Worm (Caenorhabditis elegans) whole organism, young adult: ENCODE results near the gene paqr-3.
"Not testable (repeated sequence)": the region's sequence is repeated elsewhere in the genome, so short reads cannot be mapped to it uniquely, and the experiment has no call there.

Source experiments
- B0261.1 ChIP-seq: sonication (generic microtip); optimal IDR thresholded peaks from 2 replicates; lab custom pipeline; 2016; ENCODE audit warnings: mild to moderate bottlenecking, missing genetic modification characterization, moderate library complexity, missing compliant biosample characterization
- F22D6.2 ChIP-seq: sonication (generic microtip); optimal IDR thresholded peaks from 2 replicates; lab custom pipeline; 2016; ENCODE audit warnings: mild to moderate bottlenecking, missing genetic modification characterization, missing compliant biosample characterization
- F33H1.4 ChIP-seq: fragments of 200-800 bp; sonication (Bioruptor generic); IDR thresholded peaks from 2 replicates; pipeline ENCODE4 v1.3.6; 2022; ENCODE audit warnings: missing genetic modification reagents, missing genetic modification characterization, missing compliant biosample characterization
- F52B5.7 ChIP-seq: sonication (generic microtip); optimal IDR thresholded peaks from 2 replicates; lab custom pipeline; 2016; ENCODE audit warnings: mild to moderate bottlenecking, missing genetic modification characterization, missing compliant biosample characterization
- F57A8.1 ChIP-seq: fragments of 200-800 bp; sonication (Bioruptor generic); optimal IDR thresholded peaks from 2 replicates; lab custom pipeline; 2018; ENCODE audit warnings: mild to moderate bottlenecking, missing genetic modification characterization, moderate library complexity, missing compliant biosample characterization
- F57C9.4 ChIP-seq: sonication (generic microtip); optimal IDR thresholded peaks from 2 replicates; lab custom pipeline; 2017; ENCODE audit warnings: mild to moderate bottlenecking, missing genetic modification characterization, missing compliant biosample characterization
- K12H6.12 ChIP-seq: fragments of 200-800 bp; sonication (Bioruptor generic); optimal IDR thresholded peaks from 2 replicates; lab custom pipeline; 2018; ENCODE audit warnings: mild to moderate bottlenecking, missing genetic modification characterization, missing compliant biosample characterization
- ZK185.1 ChIP-seq: sonication (generic microtip); optimal IDR thresholded peaks from 2 replicates; lab custom pipeline; 2016; ENCODE audit warnings: mild to moderate bottlenecking, missing genetic modification characterization, missing compliant biosample characterization; ENCODE audit not compliant: poor library complexity, severe bottlenecking
- akir-1 ChIP-seq: fragments of 200-800 bp; sonication (Bioruptor generic); optimal IDR thresholded peaks from 2 replicates; lab custom pipeline; 2018; ENCODE audit warnings: mild to moderate bottlenecking, missing genetic modification characterization, moderate library complexity, missing compliant biosample characterization
- aptf-2 ChIP-seq: fragments of 200-800 bp; sonication (Bioruptor generic); conservative IDR thresholded peaks from 2 replicates; pipeline ENCODE4 v1.3.6; 2022; ENCODE audit warnings: missing genetic modification reagents, missing genetic modification characterization, missing compliant biosample characterization
- aptf-3 ChIP-seq: fragments of 200-800 bp; sonication (Bioruptor generic); IDR thresholded peaks from 2 replicates; pipeline ENCODE4 v1.3.6; 2022; ENCODE audit warnings: missing genetic modification characterization, missing compliant biosample characterization
- athp-1 ChIP-seq: sonication (generic microtip); optimal IDR thresholded peaks from 2 replicates; lab custom pipeline; 2017; ENCODE audit warnings: mild to moderate bottlenecking, missing genetic modification characterization, missing compliant biosample characterization
- attf-5 ChIP-seq: fragments of 200-800 bp; sonication (Bioruptor generic); optimal IDR thresholded peaks from 2 replicates; lab custom pipeline; 2018; ENCODE audit warnings: mild to moderate bottlenecking, missing genetic modification characterization, missing compliant biosample characterization
- attf-6 ChIP-seq: fragments of 200-800 bp; sonication (Bioruptor generic); IDR thresholded peaks from 2 replicates; pipeline ENCODE4 v1.3.6; 2022; ENCODE audit warnings: missing genetic modification reagents, missing genetic modification characterization, missing compliant biosample characterization
- egl-44 ChIP-seq: fragments of 200-800 bp; sonication (Bioruptor generic); IDR thresholded peaks from 2 replicates; pipeline ENCODE4 v1.3.6; 2022; ENCODE audit warnings: missing genetic modification reagents, missing genetic modification characterization, missing compliant biosample characterization
- gei-17 ChIP-seq: fragments of 200-800 bp; sonication (Bioruptor generic); optimal IDR thresholded peaks from 2 replicates; lab custom pipeline; 2018; ENCODE audit warnings: mild to moderate bottlenecking, missing genetic modification characterization, missing compliant biosample characterization
- lin-40 ChIP-seq: sonication (generic microtip); optimal IDR thresholded peaks from 2 replicates; lab custom pipeline; 2016; ENCODE audit warnings: missing genetic modification characterization, mild to moderate bottlenecking, missing compliant biosample characterization, missing genotype, missing genetic modification reagents
- lir-1 ChIP-seq: fragments of 200-800 bp; sonication (Bioruptor generic); conservative IDR thresholded peaks from 2 replicates; pipeline ENCODE4 v1.3.6; 2022; ENCODE audit warnings: missing genetic modification reagents, missing genetic modification characterization, missing compliant biosample characterization
- lsl-1 ChIP-seq: fragments of 200-800 bp; sonication (Bioruptor generic); optimal IDR thresholded peaks from 2 replicates; lab custom pipeline; 2018; ENCODE audit warnings: mild to moderate bottlenecking, missing genetic modification characterization, moderate library complexity, missing compliant biosample characterization
- madf-8 ChIP-seq: fragments of 200-800 bp; sonication (Bioruptor generic); conservative IDR thresholded peaks from 2 replicates; pipeline ENCODE4 v1.3.6; 2022; ENCODE audit warnings: missing genetic modification reagents, missing genetic modification characterization, missing compliant biosample characterization
- mcd-1 ChIP-seq: fragments of 200-800 bp; sonication (Bioruptor generic); IDR thresholded peaks from 2 replicates; pipeline ENCODE4 v1.3.6; 2022; ENCODE audit warnings: missing genetic modification reagents, missing genetic modification characterization, missing compliant biosample characterization
- mel-28 ChIP-seq: sonication (generic microtip); optimal IDR thresholded peaks from 2 replicates; lab custom pipeline; 2016; ENCODE audit warnings: borderline replicate concordance, mild to moderate bottlenecking, missing genetic modification characterization, missing compliant biosample characterization
- nfya-1 ChIP-seq: sonication (generic microtip); optimal IDR thresholded peaks from 2 replicates; lab custom pipeline; 2017; ENCODE audit warnings: antibody characterized with exemption, missing compliant biosample characterization, missing genetic modification characterization, borderline replicate concordance; ENCODE audit not compliant: insufficient read depth
- nhr-27 ChIP-seq: fragments of 200-800 bp; sonication (Bioruptor generic); optimal IDR thresholded peaks from 2 replicates; lab custom pipeline; 2018; ENCODE audit warnings: mild to moderate bottlenecking, missing genetic modification characterization, moderate library complexity, missing compliant biosample characterization
- rpc-1 ChIP-seq, 2 experiments: fragments of 150-350 bp in 1 of 2; sonication (generic microtip) in 1 of 2; optimal IDR thresholded peaks; 2 replicates each; lab custom pipeline; 2014 to 2018; ENCODE audit warnings: missing biosample characterization in 1 of 2, missing genetic modification characterization in 1 of 2, missing genetic modification reagents in 1 of 2, missing genotype in 1 of 2
- snpc-3.4 ChIP-seq: sonication (generic microtip); optimal IDR thresholded peaks from 2 replicates; lab custom pipeline; 2017; ENCODE audit warnings: missing genetic modification characterization, mild to moderate bottlenecking, missing compliant biosample characterization, antibody characterized with exemption, moderate library complexity, missing genotype, missing genetic modification reagents
- snpc-4 ChIP-seq, 5 experiments: fragments of 150-350 bp in 1 of 5; sonication (generic microtip) in 4 of 5; optimal IDR thresholded peaks; 2 replicates each; lab custom pipeline; 2014 to 2018; ENCODE audit warnings: missing genetic modification characterization in 5 of 5, missing biosample characterization in 3 of 5, antibody characterized with exemption in 2 of 5, mild to moderate bottlenecking in 2 of 5, missing compliant biosample characterization in 2 of 5, missing genotype in 2 of 5, moderate library complexity in 2 of 5, missing genetic modification reagents in 1 of 5
- somi-1 ChIP-seq: fragments of 200-800 bp; sonication (Bioruptor generic); optimal IDR thresholded peaks from 2 replicates; lab custom pipeline; 2018; ENCODE audit warnings: mild to moderate bottlenecking, missing genetic modification characterization, missing compliant biosample characterization
- unc-130 ChIP-seq: sonication (generic microtip); optimal IDR thresholded peaks from 2 replicates; lab custom pipeline; 2016; ENCODE audit warnings: missing genetic modification reagents, missing genetic modification characterization, missing compliant biosample characterization
- ztf-6 ChIP-seq: fragments of 200-800 bp; sonication (Bioruptor generic); IDR thresholded peaks from 2 replicates; pipeline ENCODE4 v1.3.6; 2022; ENCODE audit warnings: missing genetic modification reagents, missing genetic modification characterization, missing compliant biosample characterization

The paqr-3 gene

DNA sequence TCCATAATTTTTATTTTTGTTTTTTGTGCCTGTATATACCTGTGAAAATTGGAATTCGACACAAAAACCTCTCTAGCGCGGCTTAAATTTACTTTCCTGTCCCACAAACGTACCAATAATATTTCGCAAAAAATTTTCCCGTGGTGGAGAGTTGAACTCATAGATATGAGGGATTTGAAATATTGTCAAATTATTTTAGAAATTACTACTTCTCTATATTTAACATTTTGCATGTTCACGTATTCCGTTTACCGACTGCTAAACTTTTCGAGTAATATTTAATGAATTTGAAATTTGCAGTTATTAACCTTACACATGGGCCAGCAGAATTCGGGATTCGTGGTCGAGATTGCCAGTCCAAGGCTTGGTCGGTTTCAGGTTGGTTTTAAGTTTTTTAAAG is 9.7 kb downstream of the paqr-3 start, which contains the start of gene Y67A10A.7:
Gene Y67A10A.7 (plus strand): TSS at position 301 of the 400 bp plus-strand sequence.
- TF ChIP-seq snpc-4 (GFP tag; optimal IDR thresholded peaks at IDR 0.05; lab: Kevin White, UChicago), result not testable (repeated sequence)
- peak in 1 of 4 experiments; percentile 17 for TF ChIP-seq snpc-4 (tag; optimal IDR thresholded peaks at IDR 0.05; lab: Kevin White, UChicago)
- TF ChIP-seq, all 124 proteins: peak for 1; not testable (repeated sequence) for 123

DNA sequence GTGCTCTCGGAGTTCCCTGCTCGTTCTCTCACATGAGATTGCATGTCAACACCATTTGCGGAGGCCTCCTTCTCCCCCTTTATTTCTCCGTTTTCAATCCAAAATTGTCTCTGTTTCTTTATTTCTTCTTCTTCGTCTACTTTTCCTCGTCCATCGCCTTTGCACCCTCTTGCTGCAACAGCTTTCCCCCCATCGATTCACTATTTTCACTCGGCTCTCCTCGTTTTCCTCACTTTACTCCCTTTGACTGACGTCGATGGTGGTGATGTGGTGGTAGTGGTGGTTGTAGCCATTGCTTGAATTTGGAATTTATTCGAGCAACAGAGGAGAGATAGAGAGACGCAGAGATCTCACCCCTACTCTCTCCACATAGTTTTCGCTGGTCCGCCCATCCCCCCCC is 11.8 kb downstream of the paqr-3 start:
- no peak for TF ChIP-seq athp-1 (tag; lab: Kevin White, UChicago)
- TF ChIP-seq lin-40 (tag; lab: Kevin White, UChicago), result peak; percentile 6
- TF ChIP-seq ztf-6, result no peak
- TF ChIP-seq somi-1 (GFP tag; lab: Kevin White, UChicago), result peak; percentile 20
- no peak for TF ChIP-seq snpc-4 (GFP tag; optimal IDR thresholded peaks at IDR 0.05; lab: Kevin White, UChicago)
- peak in 1 of 4 experiments; percentile 11 for TF ChIP-seq snpc-4 (tag; optimal IDR thresholded peaks at IDR 0.05; lab: Kevin White, UChicago)
- TF ChIP-seq akir-1 (GFP tag; lab: Kevin White, UChicago), result no peak
- no peak for TF ChIP-seq aptf-2 (GFP tag; lab: Robert Waterston, UW)
- no peak for TF ChIP-seq gei-17 (GFP tag; lab: Kevin White, UChicago)
- TF ChIP-seq K12H6.12, result peak; percentile 69
- no peak for TF ChIP-seq F57A8.1 (GFP tag; lab: Kevin White, UChicago)
- no peak for TF ChIP-seq attf-6 (GFP tag; lab: Robert Waterston, UW)

DNA sequence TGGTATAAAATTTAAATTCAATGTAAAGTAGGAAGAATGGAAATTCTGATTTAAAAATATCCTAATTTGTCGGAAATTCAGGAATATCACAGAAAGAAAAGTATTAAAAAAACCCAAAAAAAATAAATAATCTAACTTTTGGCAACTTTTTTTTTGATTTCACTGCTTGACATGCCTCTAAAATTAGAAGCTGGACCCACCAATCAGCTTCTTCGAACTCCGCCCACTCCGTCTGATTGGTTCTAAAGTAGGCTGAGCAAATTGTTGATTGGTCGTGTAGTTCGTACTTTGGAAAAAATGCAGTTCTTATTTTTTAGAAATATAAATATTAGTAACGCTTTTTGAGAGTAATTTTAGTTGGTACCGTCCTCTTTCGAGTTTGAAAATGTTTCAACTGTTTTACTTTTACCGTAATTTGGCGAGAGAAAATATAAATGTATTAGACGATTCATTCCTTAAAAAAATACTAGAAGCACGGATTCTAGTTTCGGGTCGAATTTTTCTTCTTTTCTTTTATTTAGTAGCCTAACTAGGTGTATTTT is 17.6 kb downstream of the paqr-3 start:
- no peak for TF ChIP-seq snpc-4 (GFP tag; optimal IDR thresholded peaks at IDR 0.05; lab: Kevin White, UChicago)
- TF ChIP-seq snpc-4 (tag; optimal IDR thresholded peaks at IDR 0.05; lab: Kevin White, UChicago), result no peak
- TF ChIP-seq mcd-1, result no peak
- TF ChIP-seq lsl-1, result no peak
- TF ChIP-seq lir-1 (GFP tag; lab: Robert Waterston, UW), result no peak
- no peak for TF ChIP-seq F52B5.7 (tag; lab: Kevin White, UChicago)
- no peak for TF ChIP-seq aptf-3 (GFP tag; lab: Robert Waterston, UW)
- TF ChIP-seq nfya-1 (tag; lab: Kevin White, UChicago), result no peak
- TF ChIP-seq rpc-1 (optimal IDR thresholded peaks at IDR 0.05; lab: Kevin White, UChicago), result no peak
- TF ChIP-seq rpc-1 (tag; optimal IDR thresholded peaks at IDR 0.05; lab: Kevin White, UChicago), result no peak
- no peak for TF ChIP-seq attf-5
- no peak for TF ChIP-seq unc-130 (GFP tag; lab: Kevin White, UChicago)
- TF ChIP-seq somi-1 (GFP tag; lab: Kevin White, UChicago), result no peak
- TF ChIP-seq snpc-3.4, result no peak
- TF ChIP-seq F57C9.4 (tag; lab: Kevin White, UChicago), result no peak
- TF ChIP-seq nhr-27, result no peak
- TF ChIP-seq madf-8, result no peak
- no peak for TF ChIP-seq ZK185.1
- TF ChIP-seq F33H1.4, result no peak

DNA sequence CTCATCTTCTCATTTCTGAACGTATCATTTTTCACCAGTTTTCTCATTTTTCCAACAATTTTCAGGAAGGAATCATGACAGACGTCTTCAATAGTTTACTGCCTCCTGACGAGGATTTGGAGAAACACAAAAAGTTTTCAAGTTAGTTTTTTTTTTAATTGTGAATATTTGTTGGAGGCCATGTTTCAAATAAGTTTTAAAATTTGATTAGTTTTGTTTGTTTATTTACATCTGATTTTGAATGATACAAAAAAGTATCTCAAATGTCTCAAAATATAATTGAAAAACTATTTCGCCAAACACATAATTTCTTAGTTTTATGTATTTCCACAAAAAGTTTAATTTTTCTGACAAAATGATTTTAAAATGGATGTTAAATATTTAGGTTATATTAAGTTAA is 22.3 kb downstream of the paqr-3 start, which contains the start of gene ssu-2:
Gene ssu-2 (plus strand): TSS at position 59 of the 400 bp plus-strand sequence.
- no peak for TF ChIP-seq mel-28 (tag; lab: Kevin White, UChicago)

DNA sequence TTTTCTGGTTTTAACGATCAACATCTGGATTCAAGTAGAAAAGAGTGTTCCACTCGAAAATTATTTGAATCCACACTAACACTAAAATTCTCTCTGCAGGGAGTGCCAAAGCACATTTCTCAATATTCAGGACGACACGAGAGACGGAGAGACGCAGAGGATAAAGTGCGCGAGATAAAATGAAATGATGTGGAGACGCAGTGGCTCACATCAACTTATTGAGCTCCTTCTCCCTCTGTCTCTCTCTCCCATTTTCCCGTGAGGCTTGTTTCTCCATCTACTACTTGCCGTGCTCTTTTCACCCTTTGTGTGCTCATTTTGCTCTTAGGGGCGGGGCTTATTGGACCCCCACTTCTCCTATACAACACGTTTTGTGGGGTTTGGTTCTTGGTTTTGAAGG is 27.4 kb downstream of the paqr-3 start:
- TF ChIP-seq B0261.1 (tag; lab: Kevin White, UChicago), result no peak
- no peak for TF ChIP-seq F22D6.2 (tag; lab: Kevin White, UChicago)
- no peak for TF ChIP-seq egl-44
